Fruit fly (Drosophila melanogaster) whole organism, pupa: ENCODE results near the gene AkhR.

ENCODE experiments used
- CG10348 ChIP-seq: fragments of 200-800 bp; sonication (Bioruptor generic); IDR thresholded peaks from 2 replicates; pipeline ENCODE4 v1.3.6; 2022; ENCODE audit warnings: missing biosample characterization, missing genetic modification characterization
- CG12605 ChIP-seq: fragments of 200-800 bp; sonication (Bioruptor generic); IDR thresholded peaks from 2 replicates; pipeline ENCODE4 v1.3.6; 2022; ENCODE audit warnings: missing biosample characterization, missing genetic modification characterization
- CG13204 ChIP-seq: fragments of 200-800 bp; sonication (Bioruptor generic); optimal IDR thresholded peaks from 2 replicates; lab custom pipeline; 2018; ENCODE audit warnings: missing biosample characterization, mild to moderate bottlenecking, missing genetic modification characterization, moderate library complexity
- CG14655 ChIP-seq: fragments of 200-800 bp; sonication (Bioruptor generic); optimal IDR thresholded peaks from 3 replicates; lab custom pipeline; 2017; ENCODE audit warnings: mild to moderate bottlenecking, missing biosample characterization, missing genetic modification reagents, missing genetic modification characterization
- CG15710 ChIP-seq: fragments of 200-800 bp; sonication (Bioruptor generic); optimal IDR thresholded peaks from 2 replicates; lab custom pipeline; 2018; ENCODE audit warnings: missing biosample characterization, mild to moderate bottlenecking, missing genetic modification characterization, moderate library complexity
- CG17806 ChIP-seq: fragments of 200-800 bp; sonication (Bioruptor generic); optimal IDR thresholded peaks from 2 replicates; lab custom pipeline; 2018; ENCODE audit warnings: missing biosample characterization, mild to moderate bottlenecking, missing genetic modification characterization, moderate library complexity
- CG32121 ChIP-seq: fragments of 200-800 bp; sonication (Bioruptor generic); IDR thresholded peaks from 2 replicates; pipeline ENCODE4 v1.3.6; 2022; ENCODE audit warnings: missing biosample characterization, missing genetic modification characterization
- CG34367 ChIP-seq: fragments of 200-800 bp; sonication (Bioruptor generic); optimal IDR thresholded peaks from 2 replicates; lab custom pipeline; 2018; ENCODE audit warnings: missing biosample characterization, mild to moderate bottlenecking, missing genetic modification characterization
- CG4496 ChIP-seq: fragments of 200-800 bp; sonication (Bioruptor generic); IDR thresholded peaks from 3 replicates; pipeline ENCODE4 v1.3.6; 2022; ENCODE audit warnings: missing biosample characterization, missing genetic modification characterization
- CG8159 ChIP-seq: fragments of 200-800 bp; sonication (Bioruptor generic); optimal IDR thresholded peaks from 3 replicates; lab custom pipeline; 2018; ENCODE audit warnings: missing biosample characterization, mild to moderate bottlenecking, missing genetic modification characterization, moderate library complexity
- CG8301 ChIP-seq: fragments of 200-800 bp; sonication (Bioruptor generic); optimal IDR thresholded peaks from 2 replicates; lab custom pipeline; 2018; ENCODE audit warnings: missing biosample characterization, mild to moderate bottlenecking, missing genetic modification characterization
- CG9948 ChIP-seq: fragments of 200-800 bp; sonication (Bioruptor generic); optimal IDR thresholded peaks from 2 replicates; lab custom pipeline; 2018; ENCODE audit warnings: missing biosample characterization, mild to moderate bottlenecking, missing genetic modification characterization, moderate library complexity
- D1 ChIP-seq: fragments of 200-800 bp; sonication (Bioruptor generic); optimal IDR thresholded peaks from 2 replicates; lab custom pipeline; 2018; ENCODE audit warnings: missing biosample characterization, mild to moderate bottlenecking, missing genetic modification characterization, moderate library complexity
- EcR ChIP-seq: fragments of 200-800 bp; sonication (Bioruptor generic); optimal IDR thresholded peaks from 3 replicates; lab custom pipeline; 2019; ENCODE audit warnings: missing biosample characterization, missing genetic modification characterization, mild to moderate bottlenecking, moderate library complexity, missing genetic modification reagents
- Ets98B ChIP-seq: fragments of 200-800 bp; sonication (Bioruptor generic); IDR thresholded peaks from 2 replicates; pipeline ENCODE4 v1.3.6; 2022; ENCODE audit warnings: missing biosample characterization, missing genetic modification characterization
- Pif1A ChIP-seq: fragments of 200-800 bp; sonication (Bioruptor generic); optimal IDR thresholded peaks from 3 replicates; lab custom pipeline; 2016; ENCODE audit warnings: missing biosample characterization, missing genetic modification characterization
- Pif1B ChIP-seq: fragments of 200-800 bp; sonication (Bioruptor generic); optimal IDR thresholded peaks from 3 replicates; lab custom pipeline; 2016; ENCODE audit warnings: missing biosample characterization, missing genetic modification characterization
- Snoo ChIP-seq: fragments of 200-800 bp; sonication (Bioruptor generic); optimal IDR thresholded peaks from 3 replicates; lab custom pipeline; 2017; ENCODE audit warnings: missing biosample characterization, mild to moderate bottlenecking, missing genetic modification characterization, inconsistent platforms
- fd96Ca ChIP-seq: fragments of 200-800 bp; sonication (Bioruptor generic); IDR thresholded peaks from 3 replicates; pipeline ENCODE4 v1.3.6; 2022; ENCODE audit warnings: missing biosample characterization, missing genetic modification characterization
- gl ChIP-seq: fragments of 200-800 bp; sonication (Bioruptor generic); optimal IDR thresholded peaks from 2 replicates; lab custom pipeline; 2018; ENCODE audit warnings: missing biosample characterization, mild to moderate bottlenecking, missing genetic modification characterization
- rn ChIP-seq: fragments of 200-800 bp; sonication (Bioruptor generic); IDR thresholded peaks from 2 replicates; pipeline ENCODE4 v1.3.6; 2022; ENCODE audit warnings: missing biosample characterization, missing genetic modification characterization

AkhR gene

DNA sequence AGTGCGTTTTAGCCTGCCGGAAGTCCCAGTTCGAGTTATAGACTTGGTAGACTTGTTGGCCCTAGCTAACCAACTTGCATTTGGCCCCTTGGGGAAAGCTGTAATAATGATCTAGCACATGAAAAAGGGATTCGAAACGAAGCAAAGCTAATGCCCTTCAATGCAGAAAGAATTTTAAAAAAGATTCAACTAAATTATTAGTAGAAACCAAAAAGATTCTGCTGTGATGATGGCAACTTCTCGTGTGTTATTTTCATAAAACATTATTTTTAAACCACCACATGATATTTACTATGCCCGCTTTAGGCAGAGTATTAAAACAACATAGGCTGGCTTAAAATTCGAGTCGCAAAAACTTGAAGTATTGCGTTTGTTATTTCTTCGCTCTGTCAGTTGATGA, 23.9 kb downstream of the AkhR start:
- TF ChIP-seq CG14655 (GFP tag; lab: Kevin White, UChicago) (peak; percentile 59), CG8159 (tag; lab: Kevin White, UChicago) (peak; percentile 4), CG13204 (GFP tag; lab: Kevin White, UChicago) (no peak), Ets98B (GFP tag; lab: Robert Waterston, UW) (no peak), CG10348 (GFP tag; lab: Robert Waterston, UW) (no peak), CG9948 (tag; lab: Kevin White, UChicago) (peak; percentile 25), D1 (tag; lab: Kevin White, UChicago) (no peak), Pif1A (GFP tag; lab: Kevin White, UChicago) (peak; percentile 22), fd96Ca (GFP tag; lab: Robert Waterston, UW) (no peak), CG4496 (GFP tag; lab: Robert Waterston, UW) (no peak), EcR (GFP tag; lab: Kevin White, UChicago) (no peak), CG32121 (GFP tag; lab: Robert Waterston, UW) (no peak), Snoo (tag; lab: Kevin White, UChicago) (no peak), CG17806 (peak; percentile 33), CG15710 (peak; percentile 1), gl (no peak), CG8301 (peak; percentile 30), Pif1B (GFP tag; lab: Kevin White, UChicago) (no peak), CG34367 (tag; lab: Kevin White, UChicago) (peak; percentile 14), CG12605 (no peak), rn (GFP tag; lab: Robert Waterston, UW) (no peak)

DNA sequence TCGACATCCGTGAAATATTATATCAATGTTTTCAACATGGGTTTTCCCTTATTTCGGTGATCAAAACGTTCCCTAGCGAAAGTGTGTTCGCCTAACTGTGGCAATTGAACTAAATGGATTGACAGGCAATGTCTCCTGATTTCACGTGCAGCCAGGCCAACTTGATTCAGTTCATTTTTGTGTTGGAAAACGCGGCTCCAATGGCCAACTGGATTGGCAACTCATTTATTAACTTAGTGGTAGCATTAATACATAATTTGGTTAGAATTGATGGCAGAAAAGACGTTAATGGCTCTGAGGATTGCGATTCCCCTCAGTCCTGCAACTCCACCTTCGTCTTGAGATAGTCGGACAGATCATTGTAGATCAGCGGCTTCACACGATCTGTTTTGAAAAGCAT, 29.4 kb downstream of the AkhR start, which contains the start of gene CG11327:
TSS of gene CG11327 (minus strand) at position 101 of the 400 bp plus-strand sequence.
- TF ChIP-seq CG32121 (GFP tag; lab: Robert Waterston, UW) (no peak), Pif1A (GFP tag; lab: Kevin White, UChicago) (no peak), CG17806 (no peak), fd96Ca (GFP tag; lab: Robert Waterston, UW) (no peak)

DNA sequence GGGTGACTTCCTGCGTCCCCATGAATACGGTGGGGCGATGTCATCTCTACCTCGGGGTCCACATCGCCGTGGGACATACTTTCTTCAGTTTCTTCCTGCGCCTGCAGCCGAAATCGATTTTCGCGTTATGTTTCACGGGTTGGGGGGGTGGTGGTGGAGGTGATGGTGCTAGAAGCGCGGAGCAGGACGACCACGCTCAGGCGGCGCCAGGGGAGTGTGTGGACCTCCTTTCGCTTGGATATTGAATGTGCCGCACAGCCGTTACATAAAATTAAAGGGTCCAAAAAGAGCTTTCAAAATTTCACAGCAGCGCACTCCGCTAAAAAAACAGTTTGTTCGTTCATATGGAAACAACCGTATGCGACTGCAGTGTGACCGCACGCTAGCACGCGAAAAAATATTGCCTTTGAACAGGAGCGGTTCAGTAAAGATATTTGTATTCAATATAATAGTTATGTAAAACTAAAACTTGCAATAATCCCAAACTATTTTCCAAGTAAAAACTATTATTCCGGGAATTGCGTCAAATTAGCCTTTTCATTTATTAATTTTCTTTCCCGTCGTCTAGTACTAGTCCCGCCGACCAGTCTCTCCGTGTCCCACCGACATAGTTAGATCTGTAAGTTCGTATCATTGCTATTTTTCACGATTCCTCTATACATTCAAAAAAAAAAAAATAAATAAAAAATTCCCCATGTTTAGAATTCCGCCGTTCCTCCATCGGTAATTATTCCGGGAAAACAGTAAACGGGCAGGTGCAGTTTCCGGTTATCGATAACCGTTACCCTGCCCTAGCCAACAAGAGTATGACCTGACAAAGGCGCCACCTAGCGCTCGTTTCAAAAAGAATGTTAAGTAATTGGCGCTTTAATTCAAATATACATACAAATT, 31.7 kb downstream of the AkhR start, which contains the start of gene Nhe3:
TSS of gene Nhe3 (minus strand) at position 373 of the 891 bp plus-strand sequence.
- TF ChIP-seq Snoo (tag; lab: Kevin White, UChicago) (peak; percentile 79), CG4496 (GFP tag; lab: Robert Waterston, UW) (peak; percentile 77), CG8301 (no peak), CG15710 (peak; percentile 65), CG13204 (GFP tag; lab: Kevin White, UChicago) (no peak), EcR (GFP tag; lab: Kevin White, UChicago) (no peak), Pif1B (GFP tag; lab: Kevin White, UChicago) (peak; percentile 21), Ets98B (GFP tag; lab: Robert Waterston, UW) (peak; percentile 70), CG14655 (GFP tag; lab: Kevin White, UChicago) (no peak), CG12605 (peak; percentile 55; the same call in 1 of the 2 replicates), CG32121 (GFP tag; lab: Robert Waterston, UW) (peak; percentile 68), CG8159 (tag; lab: Kevin White, UChicago) (no peak), gl (no peak), Pif1A (GFP tag; lab: Kevin White, UChicago) (peak; percentile 34), CG9948 (tag; lab: Kevin White, UChicago) (no peak), rn (GFP tag; lab: Robert Waterston, UW) (peak; percentile 19; the same call in 1 of the 2 replicates), CG17806 (peak; percentile 54), CG34367 (tag; lab: Kevin White, UChicago) (no peak), D1 (tag; lab: Kevin White, UChicago) (no peak), CG10348 (GFP tag; lab: Robert Waterston, UW) (no peak), fd96Ca (GFP tag; lab: Robert Waterston, UW) (peak; percentile 78)

DNA sequence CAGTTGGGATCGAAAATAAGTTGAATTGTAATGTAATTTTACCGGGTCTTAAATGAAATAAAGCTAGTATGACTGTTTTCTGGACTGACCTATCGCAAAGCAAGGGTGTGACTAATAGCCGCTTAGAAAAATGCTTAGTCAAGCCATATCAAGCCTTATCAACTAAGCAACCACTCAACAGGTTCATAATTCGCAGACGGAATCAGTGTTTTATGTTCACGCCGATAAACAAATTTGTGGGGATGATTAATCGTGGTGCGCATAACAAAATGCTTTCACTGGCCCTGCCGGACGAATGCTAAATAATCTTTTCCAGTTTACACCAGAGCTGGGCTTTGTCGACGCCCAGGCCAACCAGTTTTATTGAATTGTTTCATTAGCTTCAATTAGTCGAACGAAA, 33.1 kb downstream of the AkhR start:
- TF ChIP-seq Snoo (tag; lab: Kevin White, UChicago) = no peak
- no peak for TF ChIP-seq Ets98B (GFP tag; lab: Robert Waterston, UW)
- no peak for TF ChIP-seq fd96Ca (GFP tag; lab: Robert Waterston, UW)
- TF ChIP-seq CG17806 = no peak
- no peak for TF ChIP-seq CG4496 (GFP tag; lab: Robert Waterston, UW)
- TF ChIP-seq CG12605 = no peak
- no peak for TF ChIP-seq CG10348 (GFP tag; lab: Robert Waterston, UW)
- TF ChIP-seq CG32121 (GFP tag; lab: Robert Waterston, UW) = no peak
- no peak for TF ChIP-seq CG34367 (tag; lab: Kevin White, UChicago)
- TF ChIP-seq Pif1A (GFP tag; lab: Kevin White, UChicago) = no peak
- TF ChIP-seq CG8301 = no peak
- TF ChIP-seq CG13204 (GFP tag; lab: Kevin White, UChicago) = no peak
- no peak for TF ChIP-seq CG15710
- no peak for TF ChIP-seq EcR (GFP tag; lab: Kevin White, UChicago)

DNA sequence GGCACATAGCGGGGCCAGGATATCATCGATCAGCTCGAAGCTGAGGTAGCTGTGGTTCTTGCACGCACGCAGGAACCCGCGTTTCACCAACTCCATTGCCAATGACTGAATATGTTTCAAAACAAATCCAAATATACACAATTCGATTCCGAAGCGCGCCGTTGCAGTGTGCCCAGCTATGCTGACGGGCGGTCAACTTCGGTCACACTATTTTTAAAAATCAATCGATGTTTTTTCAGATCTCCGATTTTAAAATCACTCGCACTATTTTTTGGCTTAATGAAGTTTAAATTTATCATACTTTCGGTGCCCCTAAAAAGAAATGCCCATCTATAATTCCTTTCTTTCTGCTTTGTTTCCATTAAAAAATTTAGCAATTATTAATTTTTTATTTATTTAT, 38.5 kb downstream of the AkhR start, which contains the start of gene Nse1:
TSS of gene Nse1 (minus strand) at position 173 of the 400 bp plus-strand sequence.
- TF ChIP-seq CG34367 (tag; lab: Kevin White, UChicago) = no peak
- no peak for TF ChIP-seq CG32121 (GFP tag; lab: Robert Waterston, UW)
- no peak for TF ChIP-seq EcR (GFP tag; lab: Kevin White, UChicago)
- TF ChIP-seq CG9948 (tag; lab: Kevin White, UChicago) = no peak
- no peak for TF ChIP-seq CG12605
- no peak for TF ChIP-seq CG8301
- TF ChIP-seq Pif1A (GFP tag; lab: Kevin White, UChicago) = no peak
- TF ChIP-seq rn (GFP tag; lab: Robert Waterston, UW) = no peak
- no peak for TF ChIP-seq fd96Ca (GFP tag; lab: Robert Waterston, UW)
- TF ChIP-seq Pif1B (GFP tag; lab: Kevin White, UChicago) = no peak
- TF ChIP-seq CG17806 = no peak
- TF ChIP-seq Snoo (tag; lab: Kevin White, UChicago) = no peak
- TF ChIP-seq gl = no peak
- TF ChIP-seq CG15710 = no peak
